Worm (Caenorhabditis elegans) whole organism, midembryonic: ENCODE data around the gene B0432.8.

Experiments
- T22C8.4 ChIP-seq: fragments of 200-800 bp; sonication (Bioruptor generic); IDR thresholded peaks from 2 replicates; pipeline ENCODE4 v1.3.6; 2022; ENCODE audit warnings: missing genetic modification characterization, missing compliant biosample characterization
- cog-1 ChIP-seq: sonication (generic microtip); optimal IDR thresholded peaks from 2 replicates; lab custom pipeline; 2016; ENCODE audit warnings: missing genetic modification characterization, missing compliant biosample characterization
- flt-1 ChIP-seq: fragments of 200-800 bp; sonication (Bioruptor generic); IDR thresholded peaks from 2 replicates; pipeline ENCODE4 v1.3.6; 2022; ENCODE audit warnings: missing genetic modification characterization, missing compliant biosample characterization
- klf-2 ChIP-seq: fragments of 200-800 bp; sonication (Bioruptor generic); conservative IDR thresholded peaks from 2 replicates; pipeline ENCODE4 v1.3.6; 2022; ENCODE audit warnings: missing genetic modification reagents, missing genetic modification characterization, missing compliant biosample characterization
- med-1 ChIP-seq: sonication (generic microtip); optimal IDR thresholded peaks from 2 replicates; lab custom pipeline; 2017; ENCODE audit warnings: missing genetic modification characterization, mild to moderate bottlenecking, missing compliant biosample characterization, antibody characterized with exemption, missing genetic modification reagents; ENCODE audit not compliant: insufficient read depth
- ref-1 ChIP-seq: fragments of 200-800 bp; sonication (Bioruptor generic); conservative IDR thresholded peaks from 2 replicates; pipeline ENCODE4 v1.3.6; 2022; ENCODE audit warnings: missing genetic modification reagents, missing genetic modification characterization, missing compliant biosample characterization
- tab-1 ChIP-seq: fragments of 200-800 bp; sonication (Bioruptor generic); IDR thresholded peaks from 2 replicates; pipeline ENCODE4 v1.3.6; 2022; ENCODE audit warnings: missing genetic modification characterization, missing compliant biosample characterization
- ztf-23 ChIP-seq: fragments of 200-800 bp; sonication (Bioruptor generic); IDR thresholded peaks from 2 replicates; pipeline ENCODE4 v1.3.6; 2022; ENCODE audit warnings: missing genetic modification reagents, missing genetic modification characterization, missing compliant biosample characterization
- ztf-29 ChIP-seq: fragments of 200-800 bp; sonication (Bioruptor generic); IDR thresholded peaks from 2 replicates; pipeline ENCODE4 v1.3.6; 2022; ENCODE audit warnings: missing genetic modification reagents, missing genetic modification characterization, missing compliant biosample characterization

Gene B0432.8

ce11 chrII:305645-306044 lies 27.1 kb upstream of the B0432.8 start, which contains the start of gene col-69:
Gene col-69, minus strand, starts transcription at chrII:305745.
- TF ChIP-seq med-1 (no peak), flt-1 (GFP tag; lab: Robert Waterston, UW) (no peak), T22C8.4 (no peak), ztf-29 (GFP tag; lab: Robert Waterston, UW) (no peak), cog-1 (tag; lab: Kevin White, UChicago) (no peak), klf-2 (GFP tag; lab: Robert Waterston, UW) (no peak), ref-1 (GFP tag; lab: Robert Waterston, UW) (no peak), tab-1 (GFP tag; lab: Robert Waterston, UW) (no peak), ztf-23 (GFP tag; lab: Robert Waterston, UW) (no peak)

DNA sequence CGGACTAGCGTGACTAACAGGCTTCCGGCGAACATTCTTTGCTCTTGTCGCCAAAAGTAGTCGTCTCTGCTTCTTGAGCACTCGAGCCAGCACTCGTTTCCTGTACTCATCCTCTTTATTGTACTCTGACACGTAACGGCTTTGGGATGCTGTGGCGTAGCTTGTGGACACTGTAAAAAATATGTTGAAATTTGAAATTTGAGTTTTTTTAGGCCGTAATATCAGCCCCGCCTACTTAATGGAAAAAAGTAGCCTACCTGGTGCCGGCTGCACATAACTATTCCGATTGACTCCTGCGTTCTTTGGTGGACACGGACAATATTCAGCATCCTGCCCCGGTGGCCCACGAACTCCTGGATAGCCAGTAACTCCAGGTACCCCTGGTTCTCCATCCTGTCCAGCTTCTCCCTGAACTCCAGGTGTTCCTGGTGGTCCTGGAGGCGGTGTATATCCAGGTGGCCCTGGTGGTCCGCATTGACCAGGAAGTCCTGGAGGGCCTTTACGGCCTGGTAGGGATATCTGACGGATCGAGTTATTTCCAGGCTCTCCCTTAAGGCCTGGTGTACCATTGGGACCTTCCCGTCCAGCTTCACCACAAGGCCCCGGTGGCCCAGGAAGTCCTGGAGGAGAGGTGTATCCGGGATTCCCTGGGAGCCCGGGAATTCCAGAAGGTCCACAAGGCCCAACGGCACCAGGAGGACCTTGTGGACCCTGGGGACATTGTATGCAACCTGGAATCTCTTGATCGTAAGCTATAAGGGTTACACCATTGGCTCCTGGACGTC lies 25.6 kb upstream of the B0432.8 start:
- no peak for TF ChIP-seq med-1
- TF ChIP-seq flt-1 (GFP tag; lab: Robert Waterston, UW): no peak
- no peak for TF ChIP-seq T22C8.4
- no peak for TF ChIP-seq klf-2 (GFP tag; lab: Robert Waterston, UW)
- TF ChIP-seq ztf-23 (GFP tag; lab: Robert Waterston, UW): no peak
- TF ChIP-seq ref-1 (GFP tag; lab: Robert Waterston, UW): no peak
- TF ChIP-seq ztf-29 (GFP tag; lab: Robert Waterston, UW): no peak
- TF ChIP-seq cog-1 (tag; lab: Kevin White, UChicago): no peak
- TF ChIP-seq tab-1 (GFP tag; lab: Robert Waterston, UW): no peak

DNA sequence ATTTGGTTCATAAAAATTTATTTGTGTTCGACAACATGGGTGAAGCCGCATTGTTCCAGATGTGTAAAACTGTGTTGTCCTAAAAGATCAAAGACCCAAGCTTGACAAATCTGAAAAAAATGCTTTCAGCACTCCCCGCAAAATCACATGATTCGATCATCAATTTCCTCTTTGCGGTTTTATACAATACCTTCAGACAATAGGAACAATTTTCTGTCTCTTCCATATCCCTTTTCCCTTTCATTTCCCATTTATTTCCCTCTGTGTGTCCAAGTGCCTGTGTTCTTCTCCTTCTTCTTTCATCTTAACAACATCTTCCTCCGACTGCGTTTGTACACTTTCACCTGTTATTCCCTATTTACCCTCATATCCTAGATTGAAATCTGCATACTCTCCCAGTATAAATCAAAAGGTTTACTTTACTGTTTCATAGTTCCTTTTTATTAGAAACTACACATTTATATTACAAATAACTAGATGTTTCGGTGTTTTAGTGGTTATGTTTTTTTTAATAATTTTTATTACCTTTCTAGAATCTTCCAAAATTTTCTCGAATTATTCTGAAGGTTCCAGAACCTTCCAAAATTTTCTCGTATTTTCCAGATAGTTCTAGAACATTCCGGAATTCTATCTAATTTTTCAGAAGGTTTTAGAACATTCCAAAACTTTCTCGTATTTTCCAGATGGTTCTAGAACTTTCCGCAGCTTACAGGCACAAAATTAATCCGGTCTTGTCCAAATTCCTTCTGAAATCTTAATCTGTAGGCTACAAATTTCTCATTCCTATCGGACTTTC lies 22.6 kb upstream of the B0432.8 start, which contains the start of gene K01A2.5:
TSS of gene K01A2.5 (plus strand) at position 297 of the 796 bp plus-strand sequence.
- TF ChIP-seq T22C8.4 (no peak), cog-1 (tag; lab: Kevin White, UChicago) (peak; percentile 22)

DNA sequence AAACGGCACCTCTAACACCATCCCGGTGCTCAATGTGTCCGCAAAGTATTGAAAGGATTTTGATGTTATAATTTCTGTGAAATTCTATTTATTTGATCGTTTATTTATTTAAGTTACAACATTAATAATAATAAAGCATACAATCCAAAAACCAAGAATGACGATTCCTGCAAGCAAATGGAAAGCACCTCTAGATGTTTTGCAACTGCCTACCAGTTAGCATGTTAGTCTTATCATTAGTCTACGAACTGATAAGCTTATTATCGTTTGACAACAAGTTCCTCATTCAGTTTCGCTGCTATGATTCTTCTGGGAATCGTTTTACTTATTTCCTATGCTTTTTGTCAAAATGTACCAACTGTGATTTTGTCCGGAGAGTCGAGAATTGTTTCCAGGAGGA lies 21.1 kb upstream of the B0432.8 start, which contains the start of gene K01A2.6:
TSS of gene K01A2.6 (plus strand) at position 301 of the 400 bp plus-strand sequence.
- no peak for TF ChIP-seq cog-1 (tag; lab: Kevin White, UChicago)
- TF ChIP-seq ztf-29 (GFP tag; lab: Robert Waterston, UW): no peak
- TF ChIP-seq ztf-23 (GFP tag; lab: Robert Waterston, UW): no peak
- TF ChIP-seq T22C8.4: no peak
- no peak for TF ChIP-seq klf-2 (GFP tag; lab: Robert Waterston, UW)
- no peak for TF ChIP-seq flt-1 (GFP tag; lab: Robert Waterston, UW)
- no peak for TF ChIP-seq ref-1 (GFP tag; lab: Robert Waterston, UW)
- no peak for TF ChIP-seq med-1
- TF ChIP-seq tab-1 (GFP tag; lab: Robert Waterston, UW): no peak

ce11 chrII:296911-297440 lies 18.4 kb upstream of the B0432.8 start, which contains the start of the genes clec-117 and B0432.1:
Gene clec-117, minus strand, starts transcription at chrII:297011.
Gene B0432.1, plus strand, starts transcription at chrII:297390.
- TF ChIP-seq ztf-23 (GFP tag; lab: Robert Waterston, UW) (no peak), klf-2 (GFP tag; lab: Robert Waterston, UW) (no peak), med-1 (no peak), cog-1 (tag; lab: Kevin White, UChicago) (no peak), ztf-29 (GFP tag; lab: Robert Waterston, UW) (no peak), flt-1 (GFP tag; lab: Robert Waterston, UW) (no peak)

DNA sequence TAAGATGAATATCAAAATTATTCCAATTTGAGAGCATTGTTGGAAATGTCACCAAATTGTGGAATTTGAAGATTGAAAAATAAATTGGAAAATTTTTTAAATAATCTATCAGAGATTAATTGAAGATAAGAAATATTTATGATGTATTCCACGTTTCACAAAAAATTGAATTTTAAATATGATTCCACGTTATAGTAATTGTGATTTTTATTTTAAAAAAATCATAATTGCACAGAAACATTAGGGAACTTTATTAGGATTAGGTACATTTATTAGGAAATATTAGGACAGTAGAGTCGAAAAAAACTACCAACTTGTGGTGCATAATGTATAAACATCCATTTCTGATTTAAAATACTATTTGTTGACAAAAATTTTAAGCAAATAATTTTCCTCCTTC lies 16.1 kb upstream of the B0432.8 start, which contains the start of gene B0432.11:
TSS of gene B0432.11 (minus strand) at position 101 of the 400 bp plus-strand sequence.
- no peak for TF ChIP-seq ztf-23 (GFP tag; lab: Robert Waterston, UW)
- TF ChIP-seq med-1: no peak
- TF ChIP-seq T22C8.4: no peak
- no peak for TF ChIP-seq tab-1 (GFP tag; lab: Robert Waterston, UW)

ce11 chrII:290282-290681 lies 11.7 kb upstream of the B0432.8 start, which contains the start of gene djr-1.1:
Gene djr-1.1, plus strand, starts transcription at chrII:290582.
- no peak for TF ChIP-seq cog-1 (tag; lab: Kevin White, UChicago)
- TF ChIP-seq klf-2 (GFP tag; lab: Robert Waterston, UW): no peak
- no peak for TF ChIP-seq ref-1 (GFP tag; lab: Robert Waterston, UW)
- TF ChIP-seq ztf-29 (GFP tag; lab: Robert Waterston, UW): no peak
- TF ChIP-seq flt-1 (GFP tag; lab: Robert Waterston, UW): no peak
- no peak for TF ChIP-seq med-1
- TF ChIP-seq T22C8.4: no peak
- TF ChIP-seq ztf-23 (GFP tag; lab: Robert Waterston, UW): no peak
- TF ChIP-seq tab-1 (GFP tag; lab: Robert Waterston, UW): no peak

DNA sequence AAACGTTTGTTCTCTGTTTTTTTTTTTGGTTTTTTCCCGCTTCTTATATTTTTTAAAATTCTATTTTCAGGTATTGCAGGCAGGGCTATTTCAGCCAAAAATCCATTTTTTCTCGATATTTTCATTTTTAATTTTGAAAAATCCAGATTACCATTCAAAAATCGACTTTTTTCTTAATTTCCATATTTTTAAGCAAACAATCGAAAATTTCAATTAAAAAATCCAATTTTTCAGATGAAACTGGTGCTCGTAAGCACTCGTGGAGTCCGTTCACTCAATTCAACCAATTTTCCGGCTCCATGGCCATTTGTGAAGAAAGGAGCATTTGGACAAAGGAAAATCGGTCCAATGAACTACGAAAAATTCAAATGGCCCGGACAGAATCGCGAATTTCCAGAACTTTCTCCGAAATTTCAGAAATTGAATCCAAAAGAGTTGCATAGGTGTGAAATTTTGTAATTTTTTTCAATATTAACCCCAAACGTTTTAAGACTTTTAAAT lies 10.2 kb upstream of the B0432.8 start, which contains the start of gene mrpl-41:
TSS of gene mrpl-41 (plus strand) at position 235 of the 501 bp plus-strand sequence.
- TF ChIP-seq ztf-23 (GFP tag; lab: Robert Waterston, UW) (no peak), med-1 (no peak), ref-1 (GFP tag; lab: Robert Waterston, UW) (no peak), klf-2 (GFP tag; lab: Robert Waterston, UW) (no peak), cog-1 (tag; lab: Kevin White, UChicago) (no peak), T22C8.4 (no peak), tab-1 (GFP tag; lab: Robert Waterston, UW) (no peak), flt-1 (GFP tag; lab: Robert Waterston, UW) (no peak), ztf-29 (GFP tag; lab: Robert Waterston, UW) (no peak)

ce11 chrII:286551-286724 lies 7.9 kb upstream of the B0432.8 start, which contains the start of gene misc-1:
Gene misc-1, plus strand, starts transcription at chrII:286625.
- TF ChIP-seq T22C8.4: 0 out of 2 replicates have a peak, but pooled peaks have one; percentile 20
- TF ChIP-seq ref-1 (GFP tag; lab: Robert Waterston, UW): no peak
